Fruit fly (Drosophila melanogaster) whole organism, adult: ENCODE data around the gene Arpc1.

Experiments
- CG11617 ChIP-seq: fragments of 200-800 bp; sonication (Bioruptor generic); optimal IDR thresholded peaks from 2 replicates; lab custom pipeline; 2017; ENCODE audit warnings: mild to moderate bottlenecking, missing biosample characterization, missing genetic modification reagents, missing genetic modification characterization
- CG12768 ChIP-seq: fragments of 200-800 bp; sonication (Bioruptor generic); optimal IDR thresholded peaks from 2 replicates; lab custom pipeline; 2017; ENCODE audit warnings: missing biosample characterization, missing genetic modification characterization, mild to moderate bottlenecking, moderate library complexity, missing genetic modification reagents
- CG14711 ChIP-seq: fragments of 200-800 bp; sonication (Bioruptor generic); optimal IDR thresholded peaks from 2 replicates; lab custom pipeline; 2018; ENCODE audit warnings: missing biosample characterization, mild to moderate bottlenecking, missing genetic modification characterization, moderate library complexity
- CG1620 ChIP-seq: fragments of 200-800 bp; sonication (Bioruptor generic); optimal IDR thresholded peaks from 2 replicates; lab custom pipeline; 2016; ENCODE audit warnings: missing biosample characterization, missing genetic modification characterization
- CG33017 ChIP-seq: fragments of 200-800 bp; sonication (Bioruptor generic); optimal IDR thresholded peaks from 2 replicates; lab custom pipeline; 2018; ENCODE audit warnings: missing biosample characterization, mild to moderate bottlenecking, missing genetic modification characterization, moderate library complexity
- CG5204 ChIP-seq: fragments of 200-800 bp; sonication (Bioruptor generic); optimal IDR thresholded peaks from 2 replicates; lab custom pipeline; 2016; ENCODE audit warnings: missing biosample characterization, missing genetic modification characterization
- CG7045 ChIP-seq: fragments of 200-800 bp; sonication (Bioruptor generic); optimal IDR thresholded peaks from 2 replicates; lab custom pipeline; 2017; ENCODE audit warnings: missing biosample characterization, mild to moderate bottlenecking, missing genetic modification characterization
- CG7101 ChIP-seq: fragments of 200-800 bp; sonication (Bioruptor generic); optimal IDR thresholded peaks from 2 replicates; lab custom pipeline; 2018; ENCODE audit warnings: missing biosample characterization, mild to moderate bottlenecking, missing genetic modification characterization, moderate library complexity
- Clk ChIP-seq: fragments of 200-800 bp; sonication (Bioruptor generic); optimal IDR thresholded peaks from 2 replicates; lab custom pipeline; 2017; ENCODE audit warnings: missing biosample characterization, missing genetic modification characterization
- Crg-1 ChIP-seq: fragments of 200-800 bp; sonication (Bioruptor generic); optimal IDR thresholded peaks from 2 replicates; lab custom pipeline; 2016; ENCODE audit warnings: missing biosample characterization, missing genetic modification characterization
- Hr96 ChIP-seq: fragments of 200-800 bp; sonication (Bioruptor generic); optimal IDR thresholded peaks from 2 replicates; lab custom pipeline; 2016; ENCODE audit warnings: missing biosample characterization, missing genetic modification characterization
- Mnt ChIP-seq: fragments of 200-800 bp; sonication (Bioruptor generic); optimal IDR thresholded peaks from 2 replicates; lab custom pipeline; 2016; ENCODE audit warnings: missing biosample characterization, mild to moderate bottlenecking, missing genetic modification characterization
- bab1 ChIP-seq: fragments of 200-800 bp; sonication (Bioruptor generic); optimal IDR thresholded peaks from 3 replicates; lab custom pipeline; 2019; ENCODE audit warnings: missing biosample characterization, mild to moderate bottlenecking, missing genetic modification characterization, moderate library complexity
- cic ChIP-seq: fragments of 200-800 bp; sonication (Bioruptor generic); optimal IDR thresholded peaks from 2 replicates; lab custom pipeline; 2017; ENCODE audit warnings: missing biosample characterization, mild to moderate bottlenecking, missing genetic modification characterization, moderate library complexity
- cnc ChIP-seq, 2 experiments: fragments of >200 bp; optimal IDR thresholded peaks; 2 replicates each; lab custom pipeline; 2017
- kay ChIP-seq: fragments of 200-800 bp; sonication (Bioruptor generic); peaks from one replicate; lab custom pipeline; 2016; ENCODE audit warnings: missing biosample characterization, missing genetic modification characterization, borderline replicate concordance
- ovo ChIP-seq: fragments of 200-800 bp; sonication (Bioruptor generic); optimal IDR thresholded peaks from 2 replicates; lab custom pipeline; 2016; ENCODE audit warnings: missing biosample characterization, missing genetic modification characterization
- pad ChIP-seq: fragments of 200-800 bp; sonication (Bioruptor generic); optimal IDR thresholded peaks from 3 replicates; lab custom pipeline; 2017; ENCODE audit warnings: missing biosample characterization, missing genetic modification characterization, mild to moderate bottlenecking, moderate library complexity, missing genetic modification reagents
- tj ChIP-seq: fragments of 200-800 bp; sonication (Bioruptor generic); optimal IDR thresholded peaks from 3 replicates; lab custom pipeline; 2017; ENCODE audit warnings: missing biosample characterization, mild to moderate bottlenecking, missing genetic modification characterization, moderate library complexity
- toe ChIP-seq: fragments of 200-800 bp; sonication (Bioruptor generic); optimal IDR thresholded peaks from 2 replicates; lab custom pipeline; 2016; ENCODE audit warnings: missing biosample characterization, missing genetic modification characterization

Arpc1 gene

dm6 chr2L:13837579-13837978 lies 8.0 kb upstream of the Arpc1 start:
- TF ChIP-seq CG12768 (GFP tag; lab: Kevin White, UChicago) = no peak

dm6 chr2L:13835959-13836358 lies 6.4 kb upstream of the Arpc1 start:
- no peak for TF ChIP-seq Clk (GFP tag; lab: Kevin White, UChicago)
- no peak for TF ChIP-seq cic
- no peak for TF ChIP-seq CG7101 (tag; lab: Kevin White, UChicago)
- no peak for TF ChIP-seq tj (GFP tag; lab: Kevin White, UChicago)
- no peak for TF ChIP-seq toe (GFP tag; lab: Kevin White, UChicago)
- TF ChIP-seq CG12768 (GFP tag; lab: Kevin White, UChicago) = no peak
- no peak for TF ChIP-seq bab1 (GFP tag; lab: Kevin White, UChicago)
- TF ChIP-seq pad = no peak
- no peak for TF ChIP-seq Mnt (GFP tag; lab: Kevin White, UChicago)
- no peak for TF ChIP-seq cnc (optimal IDR thresholded peaks at IDR 0.05; lab: Kevin White, UChicago)
- no peak for TF ChIP-seq CG33017 (tag; lab: Kevin White, UChicago)
- TF ChIP-seq ovo (GFP tag; lab: Kevin White, UChicago) = no peak
- TF ChIP-seq Hr96 (GFP tag; lab: Kevin White, UChicago) = no peak
- no peak for TF ChIP-seq CG14711 (tag; lab: Kevin White, UChicago)
- TF ChIP-seq CG11617 (GFP tag; lab: Kevin White, UChicago) = no peak
- TF ChIP-seq Crg-1 (GFP tag; lab: Kevin White, UChicago) = no peak
- no peak for TF ChIP-seq CG1620 (GFP tag; lab: Kevin White, UChicago)
- TF ChIP-seq CG5204 (GFP tag; lab: Kevin White, UChicago) = no peak

DNA sequence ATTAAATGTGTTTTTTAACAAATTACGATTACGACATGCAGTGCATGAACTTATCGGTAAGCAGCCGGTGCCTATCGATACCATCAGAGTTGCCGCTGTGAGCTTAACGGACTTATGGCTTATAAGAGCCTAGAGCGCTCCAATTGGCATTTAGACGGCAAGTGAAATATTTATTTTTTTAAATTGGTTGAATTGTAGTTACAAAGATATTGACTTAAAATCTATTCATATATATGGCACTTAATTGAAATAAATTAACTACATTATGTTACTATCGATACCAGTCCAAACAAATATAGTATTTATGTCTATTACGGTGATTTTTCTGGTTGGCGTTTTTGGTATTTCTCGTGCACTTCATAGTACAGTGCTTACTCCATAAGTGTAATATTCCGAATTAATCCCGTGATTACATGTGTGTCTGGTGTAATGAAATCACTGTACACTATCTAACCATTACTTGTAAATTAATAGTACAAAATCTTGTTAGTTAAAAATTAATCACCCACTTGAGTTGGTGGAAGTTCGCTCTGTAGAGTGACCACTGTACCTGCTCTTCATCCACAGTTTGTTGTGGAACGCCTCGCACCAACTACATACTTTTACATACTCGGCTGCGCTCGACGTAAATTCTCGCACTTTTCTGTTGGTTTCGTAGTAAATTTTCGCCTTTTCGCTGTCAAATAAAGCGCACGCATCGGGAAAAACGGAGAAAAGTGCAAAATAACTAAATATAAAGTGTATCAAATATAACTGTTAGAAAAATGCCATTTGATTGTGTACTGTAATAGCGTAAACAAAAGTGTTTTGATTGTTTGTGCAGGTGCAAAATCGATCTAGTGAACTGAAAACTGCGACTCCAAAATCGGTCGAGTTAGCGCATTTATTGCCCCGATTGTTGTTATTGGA lies 5.7 kb upstream of the Arpc1 start, which contains the start of the genes mRpS23 and CenG1A:
Gene mRpS23, minus strand, starts transcription at position 71 of the 909 bp plus-strand sequence.
Gene CenG1A, plus strand, starts transcription at position 563 of the 909 bp plus-strand sequence.
- TF ChIP-seq ovo (GFP tag; lab: Kevin White, UChicago) (peak; percentile 98), Hr96 (GFP tag; lab: Kevin White, UChicago) (peak; percentile 99), CG5204 (GFP tag; lab: Kevin White, UChicago) (peak; percentile 100), cnc (optimal IDR thresholded peaks at IDR 0.05; lab: Kevin White, UChicago) (no peak), pad (peak; percentile 93), Mnt (GFP tag; lab: Kevin White, UChicago) (peak; percentile 98), CG33017 (tag; lab: Kevin White, UChicago) (peak; percentile 100), CG7101 (tag; lab: Kevin White, UChicago) (peak; percentile 100), CG1620 (GFP tag; lab: Kevin White, UChicago) (peak; percentile 99), CG7045 (GFP tag; lab: Kevin White, UChicago) (peak; percentile 99), CG11617 (GFP tag; lab: Kevin White, UChicago) (peak; percentile 98), CG14711 (tag; lab: Kevin White, UChicago) (peak; percentile 98), CG12768 (GFP tag; lab: Kevin White, UChicago) (peak; percentile 99), Clk (GFP tag; lab: Kevin White, UChicago) (peak; percentile 99), toe (GFP tag; lab: Kevin White, UChicago) (peak; percentile 99), bab1 (GFP tag; lab: Kevin White, UChicago) (peak; percentile 100), kay (GFP tag; lab: Kevin White, UChicago) (no peak), tj (GFP tag; lab: Kevin White, UChicago) (peak; percentile 91), Crg-1 (GFP tag; lab: Kevin White, UChicago) (peak; percentile 99), cic (peak; percentile 91)

DNA sequence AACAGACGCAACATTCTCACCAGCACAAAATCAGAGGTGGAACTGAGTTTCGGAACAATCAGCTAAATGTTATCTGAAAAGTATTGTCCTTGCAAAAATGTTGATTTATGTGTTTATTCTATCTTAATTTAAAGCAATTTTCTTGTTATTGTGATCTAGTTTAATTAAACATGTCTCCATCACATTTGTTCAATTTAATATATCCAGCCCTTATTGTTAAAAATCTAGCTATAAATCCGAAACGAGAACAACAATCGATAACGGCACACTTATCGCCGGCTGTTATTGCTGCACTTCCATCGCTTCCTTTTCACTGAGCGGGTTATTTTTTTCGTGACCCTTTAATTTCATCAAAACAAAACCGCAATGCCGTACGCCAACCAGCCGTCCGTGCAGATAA lies 3.5 kb upstream of the Arpc1 start, which contains the start of the genes GatC, PolG2 and Polr2C:
Gene GatC, minus strand, starts transcription at position 48 of the 400 bp plus-strand sequence.
Gene PolG2, minus strand, starts transcription at position 48 of the 400 bp plus-strand sequence.
Gene Polr2C, plus strand, starts transcription at position 280 of the 400 bp plus-strand sequence.
- no peak for TF ChIP-seq CG11617 (GFP tag; lab: Kevin White, UChicago)
- no peak for TF ChIP-seq CG5204 (GFP tag; lab: Kevin White, UChicago)
- TF ChIP-seq CG33017 (tag; lab: Kevin White, UChicago) = peak; percentile 11
- no peak for TF ChIP-seq Hr96 (GFP tag; lab: Kevin White, UChicago)
- peak; percentile 53 for TF ChIP-seq CG7101 (tag; lab: Kevin White, UChicago)
- TF ChIP-seq Mnt (GFP tag; lab: Kevin White, UChicago) = peak; percentile 38
- peak; percentile 19 for TF ChIP-seq CG14711 (tag; lab: Kevin White, UChicago)
- TF ChIP-seq tj (GFP tag; lab: Kevin White, UChicago) = peak; percentile 0
- TF ChIP-seq Crg-1 (GFP tag; lab: Kevin White, UChicago) = peak; percentile 33
- TF ChIP-seq toe (GFP tag; lab: Kevin White, UChicago) = no peak
- TF ChIP-seq CG12768 (GFP tag; lab: Kevin White, UChicago) = no peak
- peak; percentile 12 for TF ChIP-seq CG1620 (GFP tag; lab: Kevin White, UChicago)
- no peak for TF ChIP-seq cnc (optimal IDR thresholded peaks at IDR 0.05; lab: Kevin White, UChicago)
- no peak for TF ChIP-seq CG7045 (GFP tag; lab: Kevin White, UChicago)
- TF ChIP-seq bab1 (GFP tag; lab: Kevin White, UChicago) = no peak

dm6 chr2L:13827557-13827956 lies 2.0 kb downstream of the Arpc1 start, which contains the start of gene PolG1:
Gene PolG1 (minus strand): TSS chr2L:13827772.
- TF ChIP-seq CG12768 (GFP tag; lab: Kevin White, UChicago) (no peak), CG1620 (GFP tag; lab: Kevin White, UChicago) (no peak), bab1 (GFP tag; lab: Kevin White, UChicago) (no peak), cnc (optimal IDR thresholded peaks at IDR 0.05; lab: Kevin White, UChicago) (no peak), kay (GFP tag; lab: Kevin White, UChicago) (no peak), pad (no peak), Clk (GFP tag; lab: Kevin White, UChicago) (no peak), CG7101 (tag; lab: Kevin White, UChicago) (no peak), Crg-1 (GFP tag; lab: Kevin White, UChicago) (no peak), CG5204 (GFP tag; lab: Kevin White, UChicago) (no peak), cic (no peak), tj (GFP tag; lab: Kevin White, UChicago) (no peak)
